Worm (Caenorhabditis elegans) whole organism, L3 larva: ENCODE results near the gene cht-4.

ENCODE experiments used
- egl-27 ChIP-seq: sonication (generic microtip); optimal IDR thresholded peaks from 4 replicates; lab custom pipeline; 2017; ENCODE audit warnings: missing biosample characterization, missing genetic modification reagents, missing genetic modification characterization
- elt-2 ChIP-seq: sonication (generic microtip); optimal IDR thresholded peaks from 2 replicates; lab custom pipeline; 2016; ENCODE audit warnings: missing genetic modification reagents, mild to moderate bottlenecking, missing genetic modification characterization, missing compliant biosample characterization
- nhr-77 ChIP-seq: fragments of 150-350 bp; optimal IDR thresholded peaks from 2 replicates; lab custom pipeline; 2014; ENCODE audit warnings: missing biosample characterization, missing genetic modification characterization
- pha-4 ChIP-seq: fragments of 150-350 bp; optimal IDR thresholded peaks from 2 replicates; lab custom pipeline; 2014; ENCODE audit warnings: missing biosample characterization, missing genetic modification reagents, missing genetic modification characterization
- snpc-4 ChIP-seq: fragments of 150-350 bp; optimal IDR thresholded peaks from 2 replicates; lab custom pipeline; 2014; ENCODE audit warnings: missing biosample characterization, missing genetic modification characterization

- TF ChIP-seq snpc-4 (tag; lab: Kevin White, UChicago) (no peak), nhr-77 (tag; lab: Kevin White, UChicago) (no peak), pha-4 (tag; lab: Kevin White, UChicago) (no peak), egl-27 (tag; lab: Kevin White, UChicago) (no peak), elt-2 (tag; lab: Kevin White, UChicago) (no peak)
Measured at ce11 chrIII:1626524-1626923, 30.8 kb downstream of the cht-4 start, which contains the start of gene Y22D7AL.4.
